Fruit fly (Drosophila melanogaster) whole organism, embryonic: ENCODE results near the gene CG32639.

Experiments used
- Abd-B ChIP-seq: fragments of 200-800 bp; sonication (Bioruptor generic); optimal IDR thresholded peaks from 2 replicates; lab custom pipeline; 2018; ENCODE audit warnings: missing biosample characterization, mild to moderate bottlenecking, missing genetic modification characterization, moderate library complexity
- Blimp-1 ChIP-seq: fragments of 200-800 bp; sonication (Bioruptor generic); optimal IDR thresholded peaks from 3 replicates; lab custom pipeline; 2018; ENCODE audit warnings: missing biosample characterization, missing genetic modification characterization, mild to moderate bottlenecking, moderate library complexity, missing genetic modification reagents
- CG10267 ChIP-seq: fragments of 200-800 bp; sonication (Bioruptor generic); optimal IDR thresholded peaks from 2 replicates; lab custom pipeline; 2018; ENCODE audit warnings: missing biosample characterization, mild to moderate bottlenecking, missing genetic modification characterization, moderate library complexity
- CG10366 ChIP-seq: fragments of 200-800 bp; sonication (Bioruptor generic); IDR thresholded peaks from 2 replicates; pipeline ENCODE4 v1.3.6; 2022; ENCODE audit warnings: missing biosample characterization, missing genetic modification characterization
- CG10565 ChIP-seq: fragments of 200-800 bp; sonication (Bioruptor generic); optimal IDR thresholded peaks from 3 replicates; lab custom pipeline; 2016; ENCODE audit warnings: missing biosample characterization, mild to moderate bottlenecking, missing genetic modification characterization
- CG10654 ChIP-seq: fragments of 200-800 bp; sonication (Bioruptor generic); optimal IDR thresholded peaks from 2 replicates; lab custom pipeline; 2016; ENCODE audit warnings: missing biosample characterization, missing genetic modification characterization
- CG11398 ChIP-seq: fragments of 200-800 bp; sonication (Bioruptor generic); optimal IDR thresholded peaks from 2 replicates; lab custom pipeline; 2016; ENCODE audit warnings: missing biosample characterization, missing genetic modification characterization
- CG11504 ChIP-seq: fragments of 200-800 bp; sonication (Bioruptor generic); optimal IDR thresholded peaks from 3 replicates; lab custom pipeline; 2019; ENCODE audit warnings: missing biosample characterization, mild to moderate bottlenecking, missing genetic modification characterization, moderate library complexity
- CG1603 ChIP-seq: fragments of 200-800 bp; sonication (Bioruptor generic); optimal IDR thresholded peaks from 2 replicates; lab custom pipeline; 2019; ENCODE audit warnings: missing biosample characterization, mild to moderate bottlenecking, missing genetic modification characterization, moderate library complexity
- CG17829 ChIP-seq: fragments of 200-800 bp; optimal IDR thresholded peaks from 2 replicates; lab custom pipeline; 2019; ENCODE audit warnings: missing biosample characterization, mild to moderate bottlenecking, missing genetic modification characterization, moderate library complexity
- CG2199 ChIP-seq: fragments of 200-800 bp; sonication (Bioruptor generic); IDR thresholded peaks from 3 replicates; pipeline ENCODE4 v1.3.6; 2022; ENCODE audit warnings: missing biosample characterization, missing genetic modification characterization
- CG2678 ChIP-seq: fragments of 200-800 bp; sonication (Bioruptor generic); optimal IDR thresholded peaks from 3 replicates; lab custom pipeline; 2019; ENCODE audit warnings: missing biosample characterization, mild to moderate bottlenecking, missing genetic modification characterization, moderate library complexity
- CG34422 ChIP-seq: fragments of 200-800 bp; sonication (Bioruptor generic); IDR thresholded peaks from 3 replicates; pipeline ENCODE4 v1.3.6; 2022; ENCODE audit warnings: missing biosample characterization, missing genetic modification characterization
- CG5180 ChIP-seq: fragments of 200-800 bp; sonication (Bioruptor generic); optimal IDR thresholded peaks from 3 replicates; lab custom pipeline; 2017; ENCODE audit warnings: missing biosample characterization, missing genetic modification characterization, mild to moderate bottlenecking, moderate library complexity, missing genetic modification reagents
- CoRest ChIP-seq: fragments of 200-800 bp; sonication (Bioruptor generic); optimal IDR thresholded peaks from 3 replicates; lab custom pipeline; 2018; ENCODE audit warnings: missing biosample characterization, mild to moderate bottlenecking, missing genetic modification characterization, moderate library complexity
- Med ChIP-seq: fragments of 200-800 bp; sonication (Bioruptor generic); peaks from one replicate; lab custom pipeline; 2016; ENCODE audit warnings: missing biosample characterization, missing genetic modification characterization, mild to moderate bottlenecking, inconsistent platforms, moderate library complexity
- Mrtf ChIP-seq: fragments of 200-800 bp; sonication (Bioruptor generic); IDR thresholded peaks from 3 replicates; pipeline ENCODE4 v1.3.6; 2022; ENCODE audit warnings: missing biosample characterization, missing genetic modification characterization
- Myb ChIP-seq: fragments of 200-800 bp; sonication (Bioruptor generic); optimal IDR thresholded peaks from 2 replicates; lab custom pipeline; 2016; ENCODE audit warnings: missing biosample characterization, missing genetic modification characterization
- Optix ChIP-seq: fragments of 200-800 bp; sonication (Bioruptor generic); IDR thresholded peaks from 3 replicates; pipeline ENCODE4 v1.3.6; 2022; ENCODE audit warnings: missing biosample characterization, missing genetic modification characterization
- Sox102F ChIP-seq: fragments of 200-800 bp; sonication (Bioruptor generic); optimal IDR thresholded peaks from 2 replicates; lab custom pipeline; 2018; ENCODE audit warnings: missing biosample characterization, mild to moderate bottlenecking, missing genetic modification characterization, moderate library complexity
- Ssrp ChIP-seq: fragments of 200-800 bp; sonication (Bioruptor generic); optimal IDR thresholded peaks from 2 replicates; lab custom pipeline; 2018; ENCODE audit warnings: missing biosample characterization, mild to moderate bottlenecking, missing genetic modification characterization, moderate library complexity
- Usf ChIP-seq: fragments of 200-800 bp; sonication (Bioruptor generic); optimal IDR thresholded peaks from 2 replicates; lab custom pipeline; 2017; ENCODE audit warnings: missing genotype, missing biosample characterization, missing genetic modification characterization
- Xbp1 ChIP-seq: fragments of 200-800 bp; sonication (Bioruptor generic); optimal IDR thresholded peaks from 3 replicates; lab custom pipeline; 2016; ENCODE audit warnings: missing biosample characterization, mild to moderate bottlenecking, missing genetic modification characterization
- ase ChIP-seq: fragments of 200-800 bp; sonication (Bioruptor generic); IDR thresholded peaks from 3 replicates; pipeline ENCODE4 v1.3.6; 2022; ENCODE audit warnings: missing biosample characterization, missing genetic modification characterization
- bsh ChIP-seq, 2 experiments: fragments of 200-800 bp; sonication (Bioruptor generic); optimal IDR thresholded peaks; 2 replicates each; lab custom pipeline; 2017 to 2018; ENCODE audit warnings: mild to moderate bottlenecking in 2 of 2, missing biosample characterization in 2 of 2, missing genetic modification characterization in 2 of 2, moderate library complexity in 1 of 2
- chif ChIP-seq, 2 experiments: fragments of 200-800 bp; sonication (Bioruptor generic); optimal IDR thresholded peaks; 3 replicates each; lab custom pipeline; 2016; ENCODE audit warnings: missing biosample characterization in 2 of 2, missing genetic modification characterization in 2 of 2
- chinmo ChIP-seq: fragments of 200-800 bp; sonication (Bioruptor generic); IDR thresholded peaks from 4 replicates; pipeline ENCODE4 v1.3.6; 2022; ENCODE audit warnings: missing biosample characterization, missing genetic modification characterization; ENCODE audit not compliant: partially characterized antibody
- chm ChIP-seq: fragments of 200-800 bp; sonication (Bioruptor generic); IDR thresholded peaks from 2 replicates; pipeline ENCODE4 v1.3.6; 2022; ENCODE audit warnings: missing biosample characterization, missing genetic modification characterization
- ci ChIP-seq: fragments of 200-800 bp; sonication (Bioruptor generic); IDR thresholded peaks from 3 replicates; pipeline ENCODE4 v1.3.6; 2022; ENCODE audit warnings: missing biosample characterization, missing genetic modification characterization
- dpn ChIP-seq, 2 experiments: fragments of 200-800 bp; sonication (Bioruptor generic); optimal IDR thresholded peaks; 3 replicates each; lab custom pipeline; 2016; ENCODE audit warnings: missing biosample characterization in 2 of 2, missing genetic modification characterization in 2 of 2
- ewg ChIP-seq: fragments of 200-800 bp; sonication (Bioruptor generic); optimal IDR thresholded peaks from 3 replicates; lab custom pipeline; 2017; ENCODE audit warnings: mild to moderate bottlenecking, missing biosample characterization, missing genetic modification reagents, missing genetic modification characterization
- fd96Cb ChIP-seq: fragments of 200-800 bp; sonication (Bioruptor generic); optimal IDR thresholded peaks from 2 replicates; lab custom pipeline; 2018; ENCODE audit warnings: missing biosample characterization, mild to moderate bottlenecking, missing genetic modification characterization, moderate library complexity
- gem ChIP-seq: fragments of 200-800 bp; sonication (Bioruptor generic); optimal IDR thresholded peaks from 2 replicates; lab custom pipeline; 2019; ENCODE audit warnings: missing biosample characterization, mild to moderate bottlenecking, missing genetic modification characterization, moderate library complexity
- inv ChIP-seq: fragments of 200-800 bp; sonication (Bioruptor generic); IDR thresholded peaks from 2 replicates; pipeline ENCODE4 v1.3.6; 2022; ENCODE audit warnings: missing biosample characterization, missing genetic modification characterization; ENCODE audit not compliant: partially characterized antibody
- kay ChIP-seq: fragments of 200-800 bp; sonication (Bioruptor generic); optimal IDR thresholded peaks from 2 replicates; lab custom pipeline; 2016; ENCODE audit warnings: missing biosample characterization, missing genetic modification characterization
- lmd ChIP-seq: fragments of 200-800 bp; sonication (Bioruptor generic); IDR thresholded peaks from 2 replicates; pipeline ENCODE4 v1.3.6; 2022; ENCODE audit warnings: missing biosample characterization, missing genetic modification characterization
- oc ChIP-seq: fragments of 200-800 bp; sonication (Bioruptor generic); optimal IDR thresholded peaks from 2 replicates; lab custom pipeline; 2018; ENCODE audit warnings: missing biosample characterization, mild to moderate bottlenecking, missing genetic modification characterization, moderate library complexity
- org-1 ChIP-seq: fragments of 200-800 bp; sonication (Bioruptor generic); optimal IDR thresholded peaks from 2 replicates; lab custom pipeline; 2017; ENCODE audit warnings: missing biosample characterization, missing genetic modification characterization
- peb ChIP-seq: fragments of 200-800 bp; sonication (Bioruptor generic); IDR thresholded peaks from 2 replicates; pipeline ENCODE4 v1.3.6; 2022; ENCODE audit warnings: missing biosample characterization, missing genetic modification characterization
- pnt ChIP-seq: fragments of 200-800 bp; sonication (Bioruptor generic); optimal IDR thresholded peaks from 3 replicates; lab custom pipeline; 2016; ENCODE audit warnings: missing biosample characterization, missing genetic modification characterization
- prd ChIP-seq, 3 experiments: fragments of >200 bp in 2 of 3; fragments of 200-800 bp in 1 of 3; sonication (Bioruptor generic) in 1 of 3; optimal IDR thresholded peaks in 2 of 3; IDR thresholded peaks in 1 of 3; 2 replicates in 2 of 3; 3 replicates in 1 of 3; pipeline versions ENCODE4 v1.3.6 to Lab custom; 2017 to 2022; ENCODE audit warnings: missing biosample characterization in 1 of 3, missing genetic modification characterization in 1 of 3
- row ChIP-seq: fragments of 200-800 bp; sonication (Bioruptor generic); IDR thresholded peaks from 3 replicates; pipeline ENCODE4 v1.3.6; 2022; ENCODE audit warnings: missing biosample characterization, missing genetic modification characterization
- sens ChIP-seq: fragments of 200-800 bp; sonication (Bioruptor generic); peaks from one replicate; lab custom pipeline; 2016; ENCODE audit warnings: missing biosample characterization, missing genetic modification characterization
- tin ChIP-seq: fragments of 200-800 bp; sonication (Bioruptor generic); optimal IDR thresholded peaks from 3 replicates; lab custom pipeline; 2016; ENCODE audit warnings: missing biosample characterization, missing genetic modification characterization
- ttk ChIP-seq: fragments of 200-800 bp; sonication (Bioruptor generic); IDR thresholded peaks from 2 replicates; pipeline ENCODE4 v2.1.2; 2022; ENCODE audit warnings: missing biosample characterization, missing genetic modification characterization
- unpg ChIP-seq: fragments of 200-800 bp; sonication (Bioruptor generic); optimal IDR thresholded peaks from 3 replicates; lab custom pipeline; 2018; ENCODE audit warnings: missing biosample characterization, mild to moderate bottlenecking, missing genetic modification characterization, moderate library complexity
- vvl ChIP-seq: fragments of 200-800 bp; sonication (Bioruptor generic); IDR thresholded peaks from 2 replicates; pipeline ENCODE4 v1.3.6; 2022; ENCODE audit warnings: missing biosample characterization, missing genetic modification characterization
- wek ChIP-seq: fragments of 200-800 bp; sonication (Bioruptor generic); optimal IDR thresholded peaks from 3 replicates; lab custom pipeline; 2018; ENCODE audit warnings: missing biosample characterization, mild to moderate bottlenecking, missing genetic modification characterization, moderate library complexity
- zfh1 ChIP-seq: fragments of 200-800 bp; sonication (Bioruptor generic); IDR thresholded peaks from 3 replicates; pipeline ENCODE4 v1.3.6; 2022; ENCODE audit warnings: missing biosample characterization, missing genetic modification characterization

CG32639 gene

dm6 chrX:13221311-13221710 is 15.1 kb downstream of the CG32639 start (continued):
- no peak for TF ChIP-seq Usf (GFP tag; lab: Kevin White, UChicago)
- 0 out of 3 replicates have a peak, but pooled peaks have one; percentile 8 for TF ChIP-seq ci (GFP tag; lab: Robert Waterston, UW)
- peak; percentile 50 for TF ChIP-seq Blimp-1 (GFP tag; lab: Kevin White, UChicago)
- TF ChIP-seq ewg (GFP tag; lab: Kevin White, UChicago) = peak; percentile 14
- peak; percentile 74 for TF ChIP-seq sens (GFP tag; lab: Kevin White, UChicago)
- TF ChIP-seq org-1 = peak; percentile 0
- TF ChIP-seq CG11504 = peak; percentile 13
- no peak for TF ChIP-seq wek (GFP tag; lab: Kevin White, UChicago)
- TF ChIP-seq inv (GFP tag; lab: Robert Waterston, UW) = no peak
- TF ChIP-seq CoRest = no peak
- TF ChIP-seq CG10654 (GFP tag; lab: Kevin White, UChicago) = no peak
- peak in 1 of 2 experiments; percentile 55 for TF ChIP-seq bsh (GFP tag; optimal IDR thresholded peaks at IDR 0.05; lab: Kevin White, UChicago)
- TF ChIP-seq row (GFP tag; lab: Robert Waterston, UW) = peak; percentile 25; the same call in 2 of the 3 replicates
- peak; percentile 47; the same call in 1 of the 2 replicates for TF ChIP-seq vvl (GFP tag; lab: Robert Waterston, UW)
- no peak for TF ChIP-seq pnt (GFP tag; lab: Kevin White, UChicago)
- TF ChIP-seq Med (GFP tag; lab: Kevin White, UChicago) = peak; percentile 53
- TF ChIP-seq CG10366 (GFP tag; lab: Robert Waterston, UW) = no peak
- no peak for TF ChIP-seq Abd-B (GFP tag; lab: Kevin White, UChicago)
- 0 out of 4 replicates have a peak, but pooled peaks have one; percentile 23 for TF ChIP-seq chinmo (GFP tag; lab: Robert Waterston, UW)
- 0 out of 2 replicates have a peak, but pooled peaks have one; percentile 17 for TF ChIP-seq ttk (GFP tag; lab: Robert Waterston, UW)
- TF ChIP-seq Mrtf = no peak
- no peak for TF ChIP-seq lmd (GFP tag; lab: Robert Waterston, UW)
- peak; percentile 12 for TF ChIP-seq unpg
- TF ChIP-seq CG17829 (tag; lab: Kevin White, UChicago) = peak; percentile 12
- no peak for TF ChIP-seq CG10565 (GFP tag; lab: Kevin White, UChicago)
- TF ChIP-seq oc (tag; lab: Kevin White, UChicago) = peak; percentile 9
- peak in 1 of 2 experiments; percentile 2 for TF ChIP-seq chif (GFP tag; optimal IDR thresholded peaks at IDR 0.05; lab: Kevin White, UChicago)
- TF ChIP-seq Xbp1 (GFP tag; lab: Kevin White, UChicago) = peak; percentile 26
- 0 out of 3 replicates have a peak, but pooled peaks have one; percentile 4 for TF ChIP-seq zfh1 (GFP tag; lab: Robert Waterston, UW)
- peak; percentile 23; the same call in 1 of the 3 replicates for TF ChIP-seq Optix (GFP tag; lab: Robert Waterston, UW)
- TF ChIP-seq Myb (GFP tag; lab: Kevin White, UChicago) = no peak
- TF ChIP-seq Ssrp (tag; lab: Kevin White, UChicago) = peak; percentile 24
- no peak for TF ChIP-seq CG11398
- TF ChIP-seq CG2678 = peak; percentile 7
- TF ChIP-seq CG5180 = peak; percentile 62
- peak in 1 of 2 experiments; percentile 1 for TF ChIP-seq dpn (GFP tag; optimal IDR thresholded peaks at IDR 0.05; lab: Kevin White, UChicago)
- peak; percentile 5 for TF ChIP-seq fd96Cb
- 0 out of 2 replicates have a peak, but pooled peaks have one; percentile 24 for TF ChIP-seq chm (GFP tag; lab: Robert Waterston, UW)
- 0 out of 3 replicates have a peak, but pooled peaks have one; percentile 22 for TF ChIP-seq CG34422 (GFP tag; lab: Robert Waterston, UW)
- TF ChIP-seq CG1603 (tag; lab: Kevin White, UChicago) = peak; percentile 43
- peak; percentile 37 for TF ChIP-seq Sox102F (GFP tag; lab: Kevin White, UChicago)
- TF ChIP-seq CG10267 (tag; lab: Kevin White, UChicago) = peak; percentile 5
- no peak for TF ChIP-seq ase
- no peak for TF ChIP-seq tin
- no peak for TF ChIP-seq prd (optimal IDR thresholded peaks at IDR 0.05; lab: Kevin White, UChicago)
- peak; percentile 36; the same call in 1 of the 3 replicates for TF ChIP-seq prd (GFP tag; IDR thresholded peaks at IDR 0.05; lab: Robert Waterston, UW)
- no peak for TF ChIP-seq CG2199
- no peak for TF ChIP-seq kay (GFP tag; lab: Kevin White, UChicago)
- TF ChIP-seq gem (tag; lab: Kevin White, UChicago) = peak; percentile 23
- no peak for TF ChIP-seq peb (GFP tag; lab: Robert Waterston, UW)
